Fruit fly (Drosophila melanogaster) whole organism, prepupa: ENCODE data around the gene MFS9.

Experiments
- CG16779 ChIP-seq: fragments of 200-800 bp; sonication (Bioruptor generic); optimal IDR thresholded peaks from 3 replicates; lab custom pipeline; 2017; ENCODE audit warnings: missing biosample characterization, mild to moderate bottlenecking, missing genetic modification characterization
- CG8632 ChIP-seq: fragments of 200-800 bp; sonication (Bioruptor generic); optimal IDR thresholded peaks from 3 replicates; lab custom pipeline; 2016; ENCODE audit warnings: missing biosample characterization, missing genetic modification characterization
- acj6 ChIP-seq: fragments of 200-800 bp; sonication (Bioruptor generic); optimal IDR thresholded peaks from 3 replicates; lab custom pipeline; 2016; ENCODE audit warnings: missing biosample characterization, missing genetic modification characterization
- fkh ChIP-seq: fragments of 200-800 bp; sonication (Bioruptor generic); optimal IDR thresholded peaks from 3 replicates; lab custom pipeline; 2017; ENCODE audit warnings: missing biosample characterization, mild to moderate bottlenecking, missing genetic modification characterization, moderate library complexity
- pdm3 ChIP-seq: fragments of 200-800 bp; sonication (Bioruptor generic); optimal IDR thresholded peaks from 3 replicates; lab custom pipeline; 2016; ENCODE audit warnings: missing biosample characterization, missing genetic modification characterization

- TF ChIP-seq CG8632 (no peak), acj6 (no peak), pdm3 (GFP tag; lab: Kevin White, UChicago) (no peak), fkh (GFP tag; lab: Kevin White, UChicago) (no peak), CG16779 (tag; lab: Kevin White, UChicago) (peak; percentile 17)
These were observed 35.5 kb upstream of the MFS9 start for dm6 chr3R:20547758-20548157.
